Fruit fly (Drosophila melanogaster) whole organism, embryonic: ENCODE results near the gene CG10801.

Experiments used
- Adf1 ChIP-seq: fragments of 200-800 bp; sonication (Bioruptor generic); IDR thresholded peaks from 2 replicates; pipeline ENCODE4 v1.3.6; 2022; ENCODE audit warnings: missing biosample characterization, missing genetic modification characterization
- Awh ChIP-seq: fragments of 200-800 bp; sonication (Bioruptor generic); IDR thresholded peaks from 2 replicates; pipeline ENCODE4, ENCODE4 v1.3.6; 2022; ENCODE audit warnings: missing biosample characterization, missing genetic modification characterization
- B-H1 ChIP-seq: fragments of 200-800 bp; sonication (Bioruptor generic); IDR thresholded peaks from 3 replicates; pipeline ENCODE4 v1.3.6; 2022; ENCODE audit warnings: missing biosample characterization, missing genetic modification characterization
- CG10959 ChIP-seq: fragments of 200-800 bp; sonication (Bioruptor generic); IDR thresholded peaks from 2 replicates; pipeline ENCODE4 v1.3.6; 2022; ENCODE audit warnings: missing biosample characterization, missing genetic modification characterization
- CG11247 ChIP-seq: fragments of 200-800 bp; sonication (Bioruptor generic); IDR thresholded peaks from 2 replicates; pipeline ENCODE4 v1.3.6; 2022; ENCODE audit warnings: missing biosample characterization, missing genetic modification characterization
- CG11696 ChIP-seq: fragments of 200-800 bp; sonication (Bioruptor generic); IDR thresholded peaks from 2 replicates; pipeline ENCODE4 v1.3.6; 2022; ENCODE audit warnings: missing biosample characterization, missing genetic modification characterization
- CG12071 ChIP-seq: fragments of 200-800 bp; sonication (Bioruptor generic); optimal IDR thresholded peaks from 3 replicates; lab custom pipeline; 2018; ENCODE audit warnings: missing biosample characterization, mild to moderate bottlenecking, missing genetic modification characterization
- CG13775 ChIP-seq: fragments of 200-800 bp; sonication (Bioruptor generic); optimal IDR thresholded peaks from 3 replicates; lab custom pipeline; 2017; ENCODE audit warnings: missing biosample characterization, mild to moderate bottlenecking, missing genetic modification characterization
- CG15514 ChIP-seq: fragments of 200-800 bp; sonication (Bioruptor generic); optimal IDR thresholded peaks from 3 replicates; lab custom pipeline; 2017; ENCODE audit warnings: missing biosample characterization, missing genetic modification characterization, mild to moderate bottlenecking, moderate library complexity, missing genetic modification reagents
- CG15696 ChIP-seq: fragments of 200-800 bp; sonication (Bioruptor generic); optimal IDR thresholded peaks from 2 replicates; lab custom pipeline; 2019; ENCODE audit warnings: missing biosample characterization, mild to moderate bottlenecking, missing genetic modification characterization, moderate library complexity
- CG18764 ChIP-seq: fragments of 200-800 bp; sonication (Bioruptor generic); optimal IDR thresholded peaks from 3 replicates; lab custom pipeline; 2016; ENCODE audit warnings: missing biosample characterization, missing genetic modification characterization
- CG2116 ChIP-seq: fragments of 200-800 bp; sonication (Bioruptor generic); optimal IDR thresholded peaks from 3 replicates; lab custom pipeline; 2018; ENCODE audit warnings: missing biosample characterization, mild to moderate bottlenecking, missing genetic modification characterization
- CG2202 ChIP-seq: fragments of 200-800 bp; sonication (Bioruptor generic); optimal IDR thresholded peaks from 2 replicates; lab custom pipeline; 2018; ENCODE audit warnings: missing biosample characterization, mild to moderate bottlenecking, missing genetic modification characterization
- CG30403 ChIP-seq: fragments of 200-800 bp; sonication (Bioruptor generic); optimal IDR thresholded peaks from 3 replicates; lab custom pipeline; 2016; ENCODE audit warnings: missing biosample characterization, missing genetic modification characterization
- CG31441 ChIP-seq: fragments of 200-800 bp; sonication (Bioruptor generic); IDR thresholded peaks from 2 replicates; pipeline ENCODE4 v1.3.6; 2022; ENCODE audit warnings: missing biosample characterization, missing genetic modification characterization
- CG3163 ChIP-seq: fragments of 200-800 bp; sonication (Bioruptor generic); optimal IDR thresholded peaks from 3 replicates; lab custom pipeline; 2016; ENCODE audit warnings: missing biosample characterization, missing genetic modification characterization
- CG3726 ChIP-seq: fragments of 200-800 bp; sonication (Bioruptor generic); IDR thresholded peaks from 3 replicates; pipeline ENCODE4, ENCODE4 v1.3.6; 2022; ENCODE audit warnings: missing biosample characterization, missing genetic modification characterization
- CG6791 ChIP-seq: fragments of 200-800 bp; sonication (Bioruptor generic); IDR thresholded peaks from 3 replicates; pipeline ENCODE4 v1.3.6; 2022; ENCODE audit warnings: missing biosample characterization, missing genetic modification characterization; ENCODE audit not compliant: partially characterized antibody
- CG9215 ChIP-seq: fragments of 200-800 bp; sonication (Bioruptor generic); IDR thresholded peaks from 2 replicates; pipeline ENCODE4 v1.3.6; 2022; ENCODE audit warnings: missing biosample characterization, missing genetic modification characterization
- CG9437 ChIP-seq: fragments of 200-800 bp; sonication (Bioruptor generic); optimal IDR thresholded peaks from 2 replicates; lab custom pipeline; 2018; ENCODE audit warnings: missing biosample characterization, mild to moderate bottlenecking, missing genetic modification characterization
- CoRest ChIP-seq: fragments of 200-800 bp; sonication (Bioruptor generic); optimal IDR thresholded peaks from 3 replicates; lab custom pipeline; 2018; ENCODE audit warnings: missing biosample characterization, mild to moderate bottlenecking, missing genetic modification characterization, moderate library complexity
- Deaf1 ChIP-seq: fragments of 200-800 bp; optimal IDR thresholded peaks from 3 replicates; lab custom pipeline; 2019; ENCODE audit warnings: missing biosample characterization, mild to moderate bottlenecking, missing genetic modification characterization, moderate library complexity
- ERR ChIP-seq: fragments of 200-800 bp; sonication (Bioruptor generic); optimal IDR thresholded peaks from 2 replicates; lab custom pipeline; 2016; ENCODE audit warnings: missing biosample characterization, missing genetic modification characterization
- H2.0 ChIP-seq: fragments of 200-800 bp; sonication (Bioruptor generic); IDR thresholded peaks from 2 replicates; pipeline ENCODE4 v1.3.6; 2022; ENCODE audit warnings: missing biosample characterization, missing genetic modification characterization
- HHEX ChIP-seq: fragments of 200-800 bp; sonication (Bioruptor generic); optimal IDR thresholded peaks from 3 replicates; lab custom pipeline; 2017; ENCODE audit warnings: missing biosample characterization, mild to moderate bottlenecking, missing genetic modification characterization, missing genetic modification reagents
- Hand ChIP-seq: fragments of 200-800 bp; sonication (Bioruptor generic); optimal IDR thresholded peaks from 2 replicates; lab custom pipeline; 2017; ENCODE audit warnings: mild to moderate bottlenecking, missing biosample characterization, missing genetic modification reagents, missing genetic modification characterization
- Lpt ChIP-seq: fragments of >200 bp; optimal IDR thresholded peaks from 2 replicates; lab custom pipeline; 2018; ENCODE audit warnings: missing biosample characterization, missing genetic modification characterization
- Meics ChIP-seq: fragments of 200-800 bp; sonication (Bioruptor generic); optimal IDR thresholded peaks from 2 replicates; lab custom pipeline; 2017; ENCODE audit warnings: missing biosample characterization, mild to moderate bottlenecking, missing genetic modification characterization
- Myb ChIP-seq: fragments of 200-800 bp; sonication (Bioruptor generic); optimal IDR thresholded peaks from 2 replicates; lab custom pipeline; 2016; ENCODE audit warnings: missing biosample characterization, missing genetic modification characterization
- NC2β ChIP-seq: fragments of 200-800 bp; sonication (Bioruptor generic); optimal IDR thresholded peaks from 2 replicates; lab custom pipeline; 2016; ENCODE audit warnings: missing biosample characterization, missing genetic modification characterization
- NK7.1 ChIP-seq: fragments of 200-800 bp; sonication (Bioruptor generic); optimal IDR thresholded peaks from 3 replicates; lab custom pipeline; 2016; ENCODE audit warnings: missing biosample characterization, missing genetic modification characterization
- Nf-YC ChIP-seq: fragments of 200-800 bp; optimal IDR thresholded peaks from 3 replicates; lab custom pipeline; 2019; ENCODE audit warnings: missing biosample characterization, mild to moderate bottlenecking, missing genetic modification characterization, moderate library complexity
- Optix ChIP-seq: fragments of 200-800 bp; sonication (Bioruptor generic); IDR thresholded peaks from 3 replicates; pipeline ENCODE4 v1.3.6; 2022; ENCODE audit warnings: missing biosample characterization, missing genetic modification characterization
- Taf1 ChIP-seq: fragments of 200-800 bp; sonication (Bioruptor generic); IDR thresholded peaks from 2 replicates; pipeline ENCODE4 v1.3.6; 2022; ENCODE audit warnings: missing biosample characterization, missing genetic modification characterization
- ase ChIP-seq: fragments of 200-800 bp; sonication (Bioruptor generic); IDR thresholded peaks from 3 replicates; pipeline ENCODE4 v1.3.6; 2022; ENCODE audit warnings: missing biosample characterization, missing genetic modification characterization
- bbx ChIP-seq: fragments of 200-800 bp; sonication (Bioruptor generic); IDR thresholded peaks from 2 replicates; pipeline ENCODE4 v1.3.6; 2022; ENCODE audit warnings: missing biosample characterization, missing genetic modification characterization; ENCODE audit not compliant: partially characterized antibody
- bsh ChIP-seq, 2 experiments: fragments of 200-800 bp; sonication (Bioruptor generic); optimal IDR thresholded peaks; 2 replicates each; lab custom pipeline; 2017 to 2018; ENCODE audit warnings: mild to moderate bottlenecking in 2 of 2, missing biosample characterization in 2 of 2, missing genetic modification characterization in 2 of 2, moderate library complexity in 1 of 2
- dimm ChIP-seq: fragments of 200-800 bp; sonication (Bioruptor generic); IDR thresholded peaks from 2 replicates; pipeline ENCODE4 v1.3.6; 2022; ENCODE audit warnings: missing biosample characterization, missing genetic modification characterization
- ewg ChIP-seq: fragments of 200-800 bp; sonication (Bioruptor generic); optimal IDR thresholded peaks from 3 replicates; lab custom pipeline; 2017; ENCODE audit warnings: mild to moderate bottlenecking, missing biosample characterization, missing genetic modification reagents, missing genetic modification characterization
- ftz-f1 ChIP-seq: fragments of 200-800 bp; sonication (Bioruptor generic); optimal IDR thresholded peaks from 2 replicates; lab custom pipeline; 2016; ENCODE audit warnings: missing biosample characterization, missing genetic modification characterization
- gcm ChIP-seq: fragments of 200-800 bp; sonication (Bioruptor generic); optimal IDR thresholded peaks from 2 replicates; lab custom pipeline; 2019; ENCODE audit warnings: missing biosample characterization, mild to moderate bottlenecking, missing genetic modification characterization, moderate library complexity
- grau ChIP-seq: fragments of 200-800 bp; optimal IDR thresholded peaks from 3 replicates; lab custom pipeline; 2019; ENCODE audit warnings: missing biosample characterization, mild to moderate bottlenecking, missing genetic modification characterization, moderate library complexity
- hbn ChIP-seq: fragments of 200-800 bp; sonication (Bioruptor generic); IDR thresholded peaks from 2 replicates; pipeline ENCODE4 v1.3.6; 2022; ENCODE audit warnings: missing biosample characterization, missing genetic modification characterization; ENCODE audit not compliant: partially characterized antibody
- jumu ChIP-seq: fragments of 200-800 bp; sonication (Bioruptor generic); optimal IDR thresholded peaks from 3 replicates; lab custom pipeline; 2016; ENCODE audit warnings: missing biosample characterization, missing genetic modification characterization
- lbe ChIP-seq: fragments of 200-800 bp; sonication (Bioruptor generic); optimal IDR thresholded peaks from 2 replicates; lab custom pipeline; 2016; ENCODE audit warnings: missing biosample characterization, mild to moderate bottlenecking, missing genetic modification characterization
- nau ChIP-seq: fragments of 200-800 bp; sonication (Bioruptor generic); optimal IDR thresholded peaks from 3 replicates; lab custom pipeline; 2017; ENCODE audit warnings: missing biosample characterization, mild to moderate bottlenecking, missing genetic modification characterization, missing genetic modification reagents
- odd ChIP-seq: fragments of 200-800 bp; sonication (Bioruptor generic); optimal IDR thresholded peaks from 2 replicates; lab custom pipeline; 2017; ENCODE audit warnings: missing biosample characterization, mild to moderate bottlenecking, missing genetic modification characterization
- peb ChIP-seq: fragments of 200-800 bp; sonication (Bioruptor generic); IDR thresholded peaks from 2 replicates; pipeline ENCODE4 v1.3.6; 2022; ENCODE audit warnings: missing biosample characterization, missing genetic modification characterization
- row ChIP-seq: fragments of 200-800 bp; sonication (Bioruptor generic); IDR thresholded peaks from 3 replicates; pipeline ENCODE4 v1.3.6; 2022; ENCODE audit warnings: missing biosample characterization, missing genetic modification characterization
- seq ChIP-seq: fragments of 200-800 bp; sonication (Bioruptor generic); IDR thresholded peaks from 2 replicates; pipeline ENCODE4 v1.3.6; 2022; ENCODE audit warnings: missing biosample characterization, missing genetic modification characterization
- vvl ChIP-seq: fragments of 200-800 bp; sonication (Bioruptor generic); IDR thresholded peaks from 2 replicates; pipeline ENCODE4 v1.3.6; 2022; ENCODE audit warnings: missing biosample characterization, missing genetic modification characterization

The CG10801 gene

DNA sequence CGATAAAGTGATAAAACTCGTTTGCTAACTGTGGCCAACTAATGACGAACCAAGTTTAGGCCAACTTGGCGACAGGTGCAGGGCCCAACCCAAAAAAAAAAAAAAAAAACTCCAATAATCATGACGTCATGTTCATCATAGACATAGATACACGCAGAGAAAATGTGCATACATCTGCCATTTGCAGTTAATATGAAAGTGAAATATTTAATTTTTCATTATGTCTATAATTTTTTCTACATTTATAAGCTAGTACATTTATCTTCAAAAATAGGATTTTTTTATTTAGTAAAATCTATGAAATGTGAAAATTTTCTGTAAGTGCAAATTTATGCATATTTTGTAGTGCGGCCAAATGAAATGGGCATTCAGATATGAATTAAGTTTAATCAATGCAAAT, 28.8 kb upstream of the CG10801 start:
- TF ChIP-seq CG9215 (GFP tag; lab: Robert Waterston, UW) (peak; percentile 59; the same call in 1 of the 2 replicates), CG6791 (GFP tag; lab: Robert Waterston, UW) (no peak), ftz-f1 (GFP tag; lab: Kevin White, UChicago) (no peak), Meics (GFP tag; lab: Kevin White, UChicago) (peak; percentile 43), NC2β (GFP tag; lab: Kevin White, UChicago) (no peak), dimm (peak; percentile 46), CG13775 (GFP tag; lab: Kevin White, UChicago) (peak; percentile 32), CG30403 (GFP tag; lab: Kevin White, UChicago) (peak; percentile 76), CG31441 (peak; percentile 91), lbe (GFP tag; lab: Kevin White, UChicago) (no peak), Optix (GFP tag; lab: Robert Waterston, UW) (no peak), Adf1 (GFP tag; lab: Robert Waterston, UW) (no peak), ERR (GFP tag; lab: Kevin White, UChicago) (no peak), ase (GFP tag; lab: Robert Waterston, UW) (peak; percentile 87), nau (GFP tag; lab: Kevin White, UChicago) (peak; percentile 9), CG18764 (peak; percentile 1), Lpt (GFP tag; lab: Kevin White, UChicago) (no peak), gcm (peak; percentile 46), Myb (GFP tag; lab: Kevin White, UChicago) (no peak), peb (GFP tag; lab: Robert Waterston, UW) (peak; percentile 33; the same call in 1 of the 2 replicates), CG3726 (GFP tag; lab: Robert Waterston, UW) (peak; percentile 69; the same call in 1 of the 3 replicates), CG11696 (peak; percentile 53; the same call in 1 of the 2 replicates), CG9437 (GFP tag; lab: Kevin White, UChicago) (peak; percentile 59), CG11247 (GFP tag; lab: Robert Waterston, UW) (peak; percentile 76), CG12071 (GFP tag; lab: Kevin White, UChicago) (no peak), Hand (GFP tag; lab: Kevin White, UChicago) (no peak), ewg (GFP tag; lab: Kevin White, UChicago) (peak; percentile 9), NK7.1 (GFP tag; lab: Kevin White, UChicago) (no peak), Deaf1 (tag; lab: Kevin White, UChicago) (peak; percentile 42), CG15696 (no peak), CG15514 (GFP tag; lab: Kevin White, UChicago) (peak; percentile 4), bsh (GFP tag; optimal IDR thresholded peaks at IDR 0.05; lab: Kevin White, UChicago) (peak in 1 of 2 experiments; percentile 67), grau (tag; lab: Kevin White, UChicago) (peak; percentile 75), Taf1 (GFP tag; lab: Robert Waterston, UW) (0 out of 2 replicates have a peak, but pooled peaks have one; percentile 23), CG10959 (no peak), CG2116 (GFP tag; lab: Kevin White, UChicago) (no peak), H2.0 (peak; percentile 70), Awh (GFP tag; lab: Robert Waterston, UW) (peak; percentile 85), vvl (GFP tag; lab: Robert Waterston, UW) (peak; percentile 89), row (GFP tag; lab: Robert Waterston, UW) (peak; percentile 86), hbn (no peak), odd (GFP tag; lab: Kevin White, UChicago) (peak; percentile 41), CG3163 (GFP tag; lab: Kevin White, UChicago) (no peak), B-H1 (GFP tag; lab: Robert Waterston, UW) (peak; percentile 67), jumu (GFP tag; lab: Kevin White, UChicago) (no peak), bbx (GFP tag; lab: Robert Waterston, UW) (no peak), CG2202 (tag; lab: Kevin White, UChicago) (no peak), Nf-YC (tag; lab: Kevin White, UChicago) (peak; percentile 61), seq (GFP tag; lab: Robert Waterston, UW) (peak; percentile 84), HHEX (GFP tag; lab: Kevin White, UChicago) (peak; percentile 16), CoRest (tag; lab: Kevin White, UChicago) (peak; percentile 86)
